Fruit fly (Drosophila melanogaster): ENCODE measurements around the gene EMC2A.

EMC2A gene

DNA sequence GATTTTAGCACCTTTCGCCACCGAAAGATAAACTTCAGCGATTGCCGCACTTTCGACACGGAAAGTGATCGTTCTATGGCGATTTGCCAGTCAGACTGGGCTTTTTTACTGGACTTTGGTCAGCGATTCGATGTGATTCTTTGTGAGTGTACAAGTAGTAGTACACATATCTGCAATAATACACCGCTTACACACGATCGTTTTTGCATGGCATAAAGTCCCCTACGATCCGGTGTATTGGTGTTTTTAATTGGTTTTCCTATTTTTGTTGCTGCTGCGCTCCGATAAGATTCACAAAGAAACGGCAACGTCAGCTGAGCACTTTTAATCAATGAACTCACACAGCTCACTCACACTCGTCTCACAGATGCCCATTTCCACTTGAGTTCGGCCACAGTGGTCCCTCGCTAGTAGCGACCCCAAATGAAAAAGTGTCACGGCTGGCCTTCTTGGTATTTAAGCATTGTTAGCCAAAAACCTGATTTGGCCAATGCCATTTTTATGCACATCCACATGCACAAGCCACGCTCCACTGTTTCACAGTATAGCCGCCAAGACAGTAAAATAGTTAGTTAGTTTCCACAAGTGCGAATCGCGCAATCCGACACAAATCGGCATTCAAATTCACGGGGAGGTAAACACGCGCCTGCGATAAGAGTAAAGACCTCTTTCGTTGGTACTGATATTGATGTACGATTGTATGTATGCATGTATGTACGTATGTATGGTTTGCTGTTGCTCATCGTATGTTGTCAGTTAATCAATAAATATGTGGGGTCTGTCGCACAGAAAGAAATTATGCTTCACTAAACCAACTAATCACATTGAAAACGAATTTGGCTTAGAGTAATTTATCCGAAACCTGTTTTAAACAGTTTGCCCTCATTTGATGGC, 9.4 kb downstream of the EMC2A start (continued):
- TF ChIP-seq CG7556 (GFP tag; optimal IDR thresholded peaks at IDR 0.05) (peak; percentile 89), CG7357 (GFP tag; IDR thresholded peaks at IDR 0.05) (peak; percentile 89), lab (GFP tag; optimal IDR thresholded peaks at IDR 0.05) (peak; percentile 97), CG9932 (GFP tag; IDR thresholded peaks at IDR 0.05) (peak; percentile 99), CG31441 (GFP tag; IDR thresholded peaks at IDR 0.05) (peak; percentile 79), CG4404 (GFP tag; IDR thresholded peaks at IDR 0.05) (peak; percentile 95), CG10267 (tag; optimal IDR thresholded peaks at IDR 0.05) (peak; percentile 43), gcm (GFP tag; optimal IDR thresholded peaks at IDR 0.05) (peak; percentile 58), ara (GFP tag; IDR thresholded peaks at IDR 0.05) (peak; percentile 92), unc-4 (GFP tag; IDR thresholded peaks at IDR 0.05; ENCODE audit: partially characterized antibody) (no peak), CG18599 (GFP tag; optimal IDR thresholded peaks at IDR 0.05) (peak; percentile 98), Oaz (GFP tag; IDR thresholded peaks at IDR 0.05) (peak; percentile 95), crc (GFP tag; optimal IDR thresholded peaks at IDR 0.05) (peak; percentile 92), Side (GFP tag; optimal IDR thresholded peaks at IDR 0.05) (peak; percentile 94), zen2 (GFP tag; IDR thresholded peaks at IDR 0.05; ENCODE audit: partially characterized antibody) (no peak), CG6654 (GFP tag; optimal IDR thresholded peaks at IDR 0.05) (peak; percentile 52), gsb-n (tag; optimal IDR thresholded peaks at IDR 0.05) (peak; percentile 27), chm (GFP tag; IDR thresholded peaks at IDR 0.05) (peak; percentile 84; the same call in 1 of the 2 replicates), usp (GFP tag; optimal IDR thresholded peaks at IDR 0.05) (no peak), nom (GFP tag; optimal IDR thresholded peaks at IDR 0.05) (peak; percentile 72), ranshi (GFP tag; IDR thresholded peaks at IDR 0.05) (peak; percentile 93), CG17802 (tag; optimal IDR thresholded peaks at IDR 0.05) (peak; percentile 54), Sry-β (GFP tag; optimal IDR thresholded peaks at IDR 0.05) (no peak), yki (optimal IDR thresholded peaks at IDR 0.05) (no peak), Dbx (GFP tag; IDR thresholded peaks at IDR 0.05) (peak; percentile 98), CG1602 (GFP tag; optimal IDR thresholded peaks at IDR 0.05) (peak; percentile 83), CG3847 (GFP tag; IDR thresholded peaks at IDR 0.05) (peak; percentile 98), Hsf (GFP tag; optimal IDR thresholded peaks at IDR 0.05) (peak; percentile 91), esg (GFP tag; conservative IDR thresholded peaks at IDR 0.05) (peak; percentile 97), CG31365 (tag; optimal IDR thresholded peaks at IDR 0.05) (peak; percentile 76), fd64A (GFP tag; optimal IDR thresholded peaks at IDR 0.05) (peak; percentile 30), HHEX (GFP tag; optimal IDR thresholded peaks at IDR 0.05) (peak; percentile 92), crp (GFP tag; optimal IDR thresholded peaks at IDR 0.05) (peak in 1 of 2 experiments; percentile 62), CG8924 (tag; optimal IDR thresholded peaks at IDR 0.05) (peak; percentile 86), pnt (GFP tag; optimal IDR thresholded peaks at IDR 0.05) (peak; percentile 85), CG14965 (GFP tag; optimal IDR thresholded peaks at IDR 0.05; ENCODE audit: borderline replicate concordance) (peak; percentile 54), Blimp-1 (GFP tag; optimal IDR thresholded peaks at IDR 0.05) (peak; percentile 62), CrebB (tag; optimal IDR thresholded peaks at IDR 0.05) (peak; percentile 93), nmo (GFP tag; optimal IDR thresholded peaks at IDR 0.05) (peak; percentile 84), h (optimal IDR thresholded peaks at IDR 0.05) (no peak), CG4820 (GFP tag; optimal IDR thresholded peaks at IDR 0.05) (peak; percentile 70), sc (optimal IDR thresholded peaks at IDR 0.05) (no peak), sc (GFP tag; optimal IDR thresholded peaks at IDR 0.05) (no peak), tgo (GFP tag; IDR thresholded peaks at IDR 0.05) (peak; percentile 93), insv (GFP tag; optimal IDR thresholded peaks at IDR 0.05) (peak; percentile 39 to 65), sima (GFP tag; optimal IDR thresholded peaks at IDR 0.05) (peak; percentile 76), HLH3B (GFP tag; IDR thresholded peaks at IDR 0.05) (peak; percentile 88), CG15269 (tag; optimal IDR thresholded peaks at IDR 0.05) (peak; percentile 97), CG12391 (tag; optimal IDR thresholded peaks at IDR 0.05) (peak; percentile 81)
